Worm (Caenorhabditis elegans): ENCODE measurements around the gene F25B5.5.
A peak's percentile ranks its signal among the peaks of the same experiment; 100 is the strongest.

Gene F25B5.5

ce11 chrIII:5953913-5954290, 8.0 kb upstream of the F25B5.5 start:
- TF ChIP-seq zag-1 (tag; optimal IDR thresholded peaks at IDR 0.05) (no peak), nhr-23 (tag; optimal IDR thresholded peaks at IDR 0.05) (no peak), alr-1 (tag; optimal IDR thresholded peaks at IDR 0.05) (no peak), unc-55 (GFP tag; optimal IDR thresholded peaks at IDR 0.05) (no peak), snpc-4 (tag; optimal IDR thresholded peaks at IDR 0.05) (no peak), skn-1 (tag; optimal IDR thresholded peaks at IDR 0.05) (no peak), dmd-4 (tag; optimal IDR thresholded peaks at IDR 0.05) (no peak), peb-1 (tag; optimal IDR thresholded peaks at IDR 0.05) (no peak), ztf-4 (tag; optimal IDR thresholded peaks at IDR 0.05) (no peak), aly-2 (tag; optimal IDR thresholded peaks at IDR 0.05) (no peak), ztf-11 (tag; optimal IDR thresholded peaks at IDR 0.05) (no peak)

- TF ChIP-seq unc-55 (GFP tag; optimal IDR thresholded peaks at IDR 0.05) = no peak
- peak; percentile 70 for TF ChIP-seq ztf-4 (tag; optimal IDR thresholded peaks at IDR 0.05)
- peak; percentile 16 for TF ChIP-seq blmp-1 (tag; optimal IDR thresholded peaks at IDR 0.05; ENCODE audit: insufficient read depth)
- TF ChIP-seq snpc-4 (tag; optimal IDR thresholded peaks at IDR 0.05) = no peak
- no peak for TF ChIP-seq lin-13 (GFP tag; optimal IDR thresholded peaks at IDR 0.05)
- TF ChIP-seq nhr-25 (tag; optimal IDR thresholded peaks at IDR 0.05) = peak; percentile 68
- TF ChIP-seq lin-39 (tag; optimal IDR thresholded peaks at IDR 0.05) = no peak
- TF ChIP-seq mdl-1 (tag; optimal IDR thresholded peaks at IDR 0.05) = no peak
- TF ChIP-seq egl-27 (tag; optimal IDR thresholded peaks at IDR 0.05) = no peak
- no peak for TF ChIP-seq nhr-237 (tag; optimal IDR thresholded peaks at IDR 0.05)
- no peak for TF ChIP-seq C34F6.9 (tag; optimal IDR thresholded peaks at IDR 0.05)
- no peak for TF ChIP-seq gmeb-1 (tag; optimal IDR thresholded peaks at IDR 0.05)
- no peak for TF ChIP-seq lin-11 (tag; optimal IDR thresholded peaks at IDR 0.05)
- no peak for TF ChIP-seq elt-1 (tag; optimal IDR thresholded peaks at IDR 0.05)
- TF ChIP-seq nhr-6 (tag; optimal IDR thresholded peaks at IDR 0.05) = no peak
- TF ChIP-seq nhr-77 (tag; optimal IDR thresholded peaks at IDR 0.05) = no peak
- TF ChIP-seq fos-1 (tag; optimal IDR thresholded peaks at IDR 0.05) = no peak
Observed at ce11 chrIII:5953041-5953912, 7.4 kb upstream of the F25B5.5 start.

ce11 chrIII:5951589-5952378, 5.9 kb upstream of the F25B5.5 start:
- TF ChIP-seq lsy-2 (tag; optimal IDR thresholded peaks at IDR 0.05) (peak in 1 of 2 experiments; percentile 38), nhr-129 (tag; optimal IDR thresholded peaks at IDR 0.05) (peak; percentile 60), R02D3.7 (tag; optimal IDR thresholded peaks at IDR 0.05) (no peak), sma-9 (GFP tag; optimal IDR thresholded peaks at IDR 0.05) (peak; percentile 77), sma-9 (tag; optimal IDR thresholded peaks at IDR 0.05) (no peak), nhr-25 (tag; optimal IDR thresholded peaks at IDR 0.05) (peak; percentile 83), fos-1 (tag; optimal IDR thresholded peaks at IDR 0.05) (peak; percentile 12), crh-2 (tag; optimal IDR thresholded peaks at IDR 0.05) (peak; percentile 25), sma-3 (GFP tag; optimal IDR thresholded peaks at IDR 0.05) (peak; percentile 69), nhr-6 (tag; optimal IDR thresholded peaks at IDR 0.05) (peak; percentile 57), dmd-4 (tag; optimal IDR thresholded peaks at IDR 0.05) (no peak), mdl-1 (tag; optimal IDR thresholded peaks at IDR 0.05) (peak; percentile 12 to 43), mab-5 (tag; optimal IDR thresholded peaks at IDR 0.05) (no peak), blmp-1 (tag; optimal IDR thresholded peaks at IDR 0.05; ENCODE audit: insufficient read depth) (peak; percentile 18), sem-4 (tag; optimal IDR thresholded peaks at IDR 0.05) (no peak)

- TF ChIP-seq sem-4 (tag; optimal IDR thresholded peaks at IDR 0.05) (no peak), mab-5 (tag; optimal IDR thresholded peaks at IDR 0.05) (no peak), F13H6.1 (tag; optimal IDR thresholded peaks at IDR 0.05) (peak; percentile 15), elt-1 (tag; optimal IDR thresholded peaks at IDR 0.05) (no peak), alr-1 (tag; optimal IDR thresholded peaks at IDR 0.05) (no peak), ceh-16 (tag; optimal IDR thresholded peaks at IDR 0.05) (no peak), skn-1 (tag; optimal IDR thresholded peaks at IDR 0.05) (no peak), nhr-11 (tag; optimal IDR thresholded peaks at IDR 0.05) (no peak)
Observed at ce11 chrIII:5950756-5951345, 4.9 kb upstream of the F25B5.5 start.
